Fruit fly (Drosophila melanogaster) whole organism, embryonic: Measurements from ENCODE around the gene Nepl21.

Experiments used
- Bteb2 ChIP-seq: fragments of 200-800 bp; sonication (Bioruptor generic); optimal IDR thresholded peaks from 2 replicates; lab custom pipeline; 2016; ENCODE audit warnings: missing biosample characterization, missing genetic modification characterization
- CG10321 ChIP-seq: fragments of 200-800 bp; sonication (Bioruptor generic); IDR thresholded peaks from 2 replicates; pipeline ENCODE4 v1.3.6; 2022; ENCODE audit warnings: missing biosample characterization, missing genetic modification characterization
- CG10462 ChIP-seq: fragments of 200-800 bp; sonication (Bioruptor generic); optimal IDR thresholded peaks from 2 replicates; lab custom pipeline; 2016; ENCODE audit warnings: missing biosample characterization, missing genetic modification characterization
- CG12744 ChIP-seq: fragments of 200-800 bp; sonication (Bioruptor generic); optimal IDR thresholded peaks from 2 replicates; lab custom pipeline; 2016; ENCODE audit warnings: missing biosample characterization, missing genetic modification characterization
- CG13287 ChIP-seq: fragments of 200-800 bp; sonication (Bioruptor generic); IDR thresholded peaks from 2 replicates; pipeline ENCODE4 v1.3.6; 2022; ENCODE audit warnings: missing biosample characterization, missing genetic modification characterization; ENCODE audit not compliant: partially characterized antibody
- CG17829 ChIP-seq: fragments of 200-800 bp; optimal IDR thresholded peaks from 2 replicates; lab custom pipeline; 2019; ENCODE audit warnings: missing biosample characterization, mild to moderate bottlenecking, missing genetic modification characterization, moderate library complexity
- CG18619 ChIP-seq: fragments of 200-800 bp; sonication (Bioruptor generic); optimal IDR thresholded peaks from 3 replicates; lab custom pipeline; 2017; ENCODE audit warnings: missing biosample characterization, mild to moderate bottlenecking, missing genetic modification characterization
- CG2712 ChIP-seq: fragments of 200-800 bp; optimal IDR thresholded peaks from 3 replicates; lab custom pipeline; 2019; ENCODE audit warnings: missing biosample characterization, mild to moderate bottlenecking, missing genetic modification characterization, moderate library complexity
- CG31441 ChIP-seq: fragments of 200-800 bp; sonication (Bioruptor generic); IDR thresholded peaks from 2 replicates; pipeline ENCODE4 v1.3.6; 2022; ENCODE audit warnings: missing biosample characterization, missing genetic modification characterization
- CG4424 ChIP-seq: fragments of 200-800 bp; sonication (Bioruptor generic); optimal IDR thresholded peaks from 3 replicates; lab custom pipeline; 2016; ENCODE audit warnings: missing biosample characterization, missing genetic modification characterization
- CG6175 ChIP-seq: fragments of 200-800 bp; sonication (Bioruptor generic); IDR thresholded peaks from 3 replicates; pipeline ENCODE4 v1.3.6; 2022; ENCODE audit warnings: missing biosample characterization, missing genetic modification characterization
- CG7839 ChIP-seq: fragments of 200-800 bp; sonication (Bioruptor generic); optimal IDR thresholded peaks from 3 replicates; lab custom pipeline; 2018; ENCODE audit warnings: missing biosample characterization, mild to moderate bottlenecking, missing genetic modification characterization, moderate library complexity
- CG8388 ChIP-seq: fragments of 200-800 bp; sonication (Bioruptor generic); optimal IDR thresholded peaks from 2 replicates; lab custom pipeline; 2019; ENCODE audit warnings: missing biosample characterization, mild to moderate bottlenecking, missing genetic modification characterization, moderate library complexity
- CG9215 ChIP-seq: fragments of 200-800 bp; sonication (Bioruptor generic); IDR thresholded peaks from 2 replicates; pipeline ENCODE4 v1.3.6; 2022; ENCODE audit warnings: missing biosample characterization, missing genetic modification characterization
- CG9797 ChIP-seq: fragments of 200-800 bp; sonication (Bioruptor generic); optimal IDR thresholded peaks from 3 replicates; lab custom pipeline; 2018; ENCODE audit warnings: missing biosample characterization, mild to moderate bottlenecking, missing genetic modification characterization
- GATAe ChIP-seq: fragments of 200-800 bp; sonication (Bioruptor generic); conservative IDR thresholded peaks from 2 replicates; pipeline ENCODE4 v1.3.6; 2022; ENCODE audit warnings: missing biosample characterization, missing genetic modification characterization
- Hr78 ChIP-seq, 2 experiments: fragments of 200-800 bp in 1 of 2; fragments of >200 bp in 1 of 2; sonication (Bioruptor generic) in 1 of 2; optimal IDR thresholded peaks; 2 replicates each; lab custom pipeline; 2017 to 2019; ENCODE audit warnings: missing biosample characterization in 2 of 2, missing genetic modification characterization in 2 of 2, mild to moderate bottlenecking in 1 of 2, moderate library complexity in 1 of 2
- Lpt ChIP-seq: fragments of >200 bp; optimal IDR thresholded peaks from 2 replicates; lab custom pipeline; 2018; ENCODE audit warnings: missing biosample characterization, missing genetic modification characterization
- MBD-R2 ChIP-seq: fragments of 200-800 bp; sonication (Bioruptor generic); IDR thresholded peaks from 2 replicates; pipeline ENCODE4 v1.3.6; 2022; ENCODE audit warnings: missing biosample characterization, missing genetic modification characterization
- MTF-1 ChIP-seq: fragments of 200-800 bp; sonication (Bioruptor generic); optimal IDR thresholded peaks from 2 replicates; lab custom pipeline; 2018; ENCODE audit warnings: missing biosample characterization, mild to moderate bottlenecking, missing genetic modification characterization, borderline replicate concordance
- Oaz ChIP-seq: fragments of 200-800 bp; sonication (Bioruptor generic); IDR thresholded peaks from 2 replicates; pipeline ENCODE4 v1.3.6; 2022; ENCODE audit warnings: missing biosample characterization, missing genetic modification characterization
- Tbp ChIP-seq: fragments of >200 bp; optimal IDR thresholded peaks from 2 replicates; lab custom pipeline; 2018; ENCODE audit warnings: missing biosample characterization, missing genetic modification characterization
- Usf ChIP-seq: fragments of 200-800 bp; sonication (Bioruptor generic); optimal IDR thresholded peaks from 2 replicates; lab custom pipeline; 2017; ENCODE audit warnings: missing genotype, missing biosample characterization, missing genetic modification characterization
- bigmax ChIP-seq: fragments of 200-800 bp; sonication (Bioruptor generic); optimal IDR thresholded peaks from 2 replicates; lab custom pipeline; 2018; ENCODE audit warnings: missing biosample characterization, mild to moderate bottlenecking, missing genetic modification characterization
- chm ChIP-seq: fragments of 200-800 bp; sonication (Bioruptor generic); IDR thresholded peaks from 2 replicates; pipeline ENCODE4 v1.3.6; 2022; ENCODE audit warnings: missing biosample characterization, missing genetic modification characterization
- crc ChIP-seq: fragments of 200-800 bp; sonication (Bioruptor generic); optimal IDR thresholded peaks from 2 replicates; lab custom pipeline; 2016; ENCODE audit warnings: missing biosample characterization, missing genetic modification characterization
- disco-r ChIP-seq: fragments of 200-800 bp; sonication (Bioruptor generic); optimal IDR thresholded peaks from 2 replicates; lab custom pipeline; 2016; ENCODE audit warnings: missing biosample characterization, missing genetic modification characterization
- dmrt99B ChIP-seq: fragments of 200-800 bp; sonication (Bioruptor generic); optimal IDR thresholded peaks from 2 replicates; lab custom pipeline; 2018; ENCODE audit warnings: missing biosample characterization, mild to moderate bottlenecking, missing genetic modification characterization, moderate library complexity
- exex ChIP-seq: fragments of 200-800 bp; sonication (Bioruptor generic); optimal IDR thresholded peaks from 4 replicates; lab custom pipeline; 2018; ENCODE audit warnings: missing biosample characterization, mild to moderate bottlenecking, missing genetic modification characterization, moderate library complexity
- gro ChIP-seq: fragments of 200-800 bp; sonication (Bioruptor generic); optimal IDR thresholded peaks from 2 replicates; lab custom pipeline; 2016; ENCODE audit warnings: missing biosample characterization, missing genetic modification characterization
- h ChIP-seq: fragments of >200 bp; optimal IDR thresholded peaks from 2 replicates; lab custom pipeline; 2017
- hb ChIP-seq: fragments of 200-800 bp; sonication (Bioruptor generic); IDR thresholded peaks from 3 replicates; pipeline ENCODE4 v1.3.6; 2022; ENCODE audit warnings: missing biosample characterization, missing genetic modification characterization; ENCODE audit not compliant: partially characterized antibody
- her ChIP-seq: fragments of 200-800 bp; sonication (Bioruptor generic); optimal IDR thresholded peaks from 2 replicates; lab custom pipeline; 2016; ENCODE audit warnings: missing biosample characterization, missing genetic modification characterization
- hkb ChIP-seq, 2 experiments: fragments of 200-800 bp in 1 of 2; fragments of >200 bp in 1 of 2; sonication (Bioruptor generic) in 1 of 2; IDR thresholded peaks in 1 of 2; optimal IDR thresholded peaks in 1 of 2; 2 replicates each; pipeline versions ENCODE4 v1.3.6 to Lab custom; 2017 to 2022; ENCODE audit warnings: missing biosample characterization in 1 of 2, missing genetic modification characterization in 1 of 2
- inv ChIP-seq: fragments of 200-800 bp; sonication (Bioruptor generic); IDR thresholded peaks from 2 replicates; pipeline ENCODE4 v1.3.6; 2022; ENCODE audit warnings: missing biosample characterization, missing genetic modification characterization; ENCODE audit not compliant: partially characterized antibody
- ken ChIP-seq: fragments of 200-800 bp; sonication (Bioruptor generic); IDR thresholded peaks from 3 replicates; pipeline ENCODE4 v1.3.6; 2022; ENCODE audit warnings: missing biosample characterization, missing genetic modification characterization
- lbe ChIP-seq: fragments of 200-800 bp; sonication (Bioruptor generic); optimal IDR thresholded peaks from 2 replicates; lab custom pipeline; 2016; ENCODE audit warnings: missing biosample characterization, mild to moderate bottlenecking, missing genetic modification characterization
- lov ChIP-seq, 2 experiments: fragments of 200-800 bp in 1 of 2; fragments of >200 bp in 1 of 2; sonication (Bioruptor generic) in 1 of 2; IDR thresholded peaks in 1 of 2; optimal IDR thresholded peaks in 1 of 2; 2 replicates in 1 of 2; 3 replicates in 1 of 2; pipeline versions ENCODE4 v1.3.6 to Lab custom; 2017 to 2022; ENCODE audit warnings: missing biosample characterization in 1 of 2, missing genetic modification characterization in 1 of 2
- nerfin-2 ChIP-seq: fragments of 200-800 bp; sonication (Bioruptor generic); IDR thresholded peaks from 2 replicates; pipeline ENCODE4 v1.3.6; 2022; ENCODE audit warnings: missing biosample characterization, missing genetic modification characterization; ENCODE audit not compliant: partially characterized antibody
- org-1 ChIP-seq: fragments of 200-800 bp; sonication (Bioruptor generic); optimal IDR thresholded peaks from 2 replicates; lab custom pipeline; 2017; ENCODE audit warnings: missing biosample characterization, missing genetic modification characterization
- pum ChIP-seq: fragments of 200-800 bp; sonication (Bioruptor generic); optimal IDR thresholded peaks from 2 replicates; lab custom pipeline; 2016; ENCODE audit warnings: missing biosample characterization, missing genetic modification characterization
- ro ChIP-seq: fragments of 200-800 bp; sonication (Bioruptor generic); IDR thresholded peaks from 2 replicates; pipeline ENCODE4 v1.3.6; 2022; ENCODE audit warnings: missing biosample characterization, missing genetic modification characterization
- tap ChIP-seq: fragments of 200-800 bp; optimal IDR thresholded peaks from 3 replicates; lab custom pipeline; 2019; ENCODE audit warnings: missing biosample characterization, mild to moderate bottlenecking, missing genetic modification characterization, moderate library complexity
- tgo ChIP-seq: fragments of 200-800 bp; sonication (Bioruptor generic); IDR thresholded peaks from 3 replicates; pipeline ENCODE4 v1.3.6; 2022; ENCODE audit warnings: missing biosample characterization, missing genetic modification characterization
- twi ChIP-seq: fragments of 200-800 bp; optimal IDR thresholded peaks from 2 replicates; lab custom pipeline; 2019; ENCODE audit warnings: missing biosample characterization, mild to moderate bottlenecking, missing genetic modification characterization, moderate library complexity
- unc-4 ChIP-seq: fragments of 200-800 bp; sonication (Bioruptor generic); IDR thresholded peaks from 2 replicates; pipeline ENCODE4 v1.3.6; 2022; ENCODE audit warnings: missing biosample characterization, missing genetic modification characterization; ENCODE audit not compliant: partially characterized antibody
- unpg ChIP-seq: fragments of 200-800 bp; sonication (Bioruptor generic); optimal IDR thresholded peaks from 3 replicates; lab custom pipeline; 2018; ENCODE audit warnings: missing biosample characterization, mild to moderate bottlenecking, missing genetic modification characterization, moderate library complexity
- wek ChIP-seq: fragments of 200-800 bp; sonication (Bioruptor generic); optimal IDR thresholded peaks from 3 replicates; lab custom pipeline; 2018; ENCODE audit warnings: missing biosample characterization, mild to moderate bottlenecking, missing genetic modification characterization, moderate library complexity

Nepl21 gene

DNA sequence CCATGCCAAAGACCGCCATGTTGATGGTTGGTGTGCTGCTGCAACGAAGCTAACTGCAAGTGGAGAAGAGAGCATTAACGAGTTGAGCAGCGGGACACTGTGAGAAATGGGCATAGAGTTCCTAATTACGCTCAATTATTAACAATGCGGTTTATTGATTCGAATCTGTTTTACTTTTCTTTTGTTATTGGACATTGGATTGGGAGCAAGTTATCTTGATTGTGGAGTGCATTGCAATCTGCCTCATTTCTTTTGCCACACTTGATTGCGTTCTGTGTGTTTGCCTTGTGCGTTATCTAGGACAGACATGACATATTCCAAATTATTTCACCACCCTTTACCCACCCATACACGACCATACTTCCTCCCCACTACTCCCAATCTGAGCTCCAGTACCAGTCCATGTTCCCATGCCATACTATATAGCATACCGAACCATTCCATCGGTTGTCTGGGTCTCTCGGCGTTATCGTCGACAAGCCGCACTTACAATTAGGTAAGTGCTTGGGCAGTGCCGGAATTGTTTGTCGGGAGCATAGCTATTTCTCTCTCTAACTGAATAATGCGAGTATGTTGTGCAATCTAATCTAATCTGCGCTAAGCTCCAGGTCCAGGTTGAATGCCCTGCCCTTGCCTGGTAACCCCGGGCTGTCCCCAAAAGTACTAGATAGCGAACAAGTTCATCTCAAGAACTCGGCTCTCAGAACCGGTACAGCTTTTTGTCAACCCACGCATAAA, 26.0 kb upstream of the Nepl21 start (continued):
- TF ChIP-seq CG4424 (peak; percentile 37), MBD-R2 (no peak), CG9215 (GFP tag; lab: Robert Waterston, UW) (peak; percentile 24; the same call in 1 of the 2 replicates), lov (optimal IDR thresholded peaks at IDR 0.05; lab: Kevin White, UChicago) (no peak), lov (GFP tag; IDR thresholded peaks at IDR 0.05; lab: Robert Waterston, UW) (no peak), pum (GFP tag; lab: Kevin White, UChicago) (peak; percentile 34), bigmax (GFP tag; lab: Kevin White, UChicago) (no peak), gro (GFP tag; lab: Kevin White, UChicago) (no peak), MTF-1 (GFP tag; lab: Kevin White, UChicago) (no peak), Usf (GFP tag; lab: Kevin White, UChicago) (no peak), dmrt99B (peak; percentile 68), CG2712 (peak; percentile 59), exex (tag; lab: Kevin White, UChicago) (no peak), Lpt (GFP tag; lab: Kevin White, UChicago) (no peak), h (lab: Kevin White, UChicago) (no peak), CG9797 (GFP tag; lab: Kevin White, UChicago) (no peak), CG10462 (no peak), CG7839 (tag; lab: Kevin White, UChicago) (peak; percentile 58), chm (GFP tag; lab: Robert Waterston, UW) (no peak), twi (tag; lab: Kevin White, UChicago) (peak; percentile 23), nerfin-2 (GFP tag; lab: Robert Waterston, UW) (no peak), CG17829 (peak; percentile 52), CG31441 (GFP tag; lab: Robert Waterston, UW) (peak; percentile 25; the same call in 1 of the 2 replicates), CG6175 (GFP tag; lab: Robert Waterston, UW) (no peak), CG12744 (no peak), wek (no peak), unpg (GFP tag; lab: Kevin White, UChicago) (peak; percentile 48), her (GFP tag; lab: Kevin White, UChicago) (peak; percentile 4), crc (GFP tag; lab: Kevin White, UChicago) (no peak), CG18619 (GFP tag; lab: Kevin White, UChicago) (peak; percentile 11), tap (tag; lab: Kevin White, UChicago) (peak; percentile 34), Hr78 (GFP tag; optimal IDR thresholded peaks at IDR 0.05; lab: Kevin White, UChicago) (no peak), CG13287 (no peak), disco-r (GFP tag; lab: Kevin White, UChicago) (no peak), lbe (GFP tag; lab: Kevin White, UChicago) (no peak), tgo (peak; percentile 33; the same call in 1 of the 3 replicates), CG8388 (GFP tag; lab: Kevin White, UChicago) (peak; percentile 45), ro (GFP tag; lab: Robert Waterston, UW) (peak; percentile 25; the same call in 1 of the 2 replicates), Oaz (GFP tag; lab: Robert Waterston, UW) (0 out of 2 replicates have a peak, but pooled peaks have one; percentile 7), unc-4 (no peak), inv (no peak), hb (no peak), Tbp (GFP tag; lab: Kevin White, UChicago) (no peak), org-1 (GFP tag; lab: Kevin White, UChicago) (peak; percentile 51), Bteb2 (GFP tag; lab: Kevin White, UChicago) (no peak), ken (GFP tag; lab: Robert Waterston, UW) (peak; percentile 57; the same call in 1 of the 3 replicates), GATAe (GFP tag; lab: Robert Waterston, UW) (0 out of 2 replicates have a peak, but pooled peaks have one; percentile 15), CG10321 (GFP tag; lab: Robert Waterston, UW) (no peak), hkb (optimal IDR thresholded peaks at IDR 0.05; lab: Kevin White, UChicago) (no peak), hkb (GFP tag; IDR thresholded peaks at IDR 0.05; lab: Robert Waterston, UW) (peak; percentile 40; the same call in 1 of the 2 replicates)
